Worm (Caenorhabditis elegans) whole organism, late embryonic: ENCODE results near the gene F49C5.3.

Experiments used
- F13H6.1 ChIP-seq: sonication (generic microtip); optimal IDR thresholded peaks from 2 replicates; lab custom pipeline; 2016; ENCODE audit warnings: missing genetic modification characterization, missing compliant biosample characterization
- ama-1 ChIP-seq: fragments of 150-350 bp; optimal IDR thresholded peaks from 2 replicates; lab custom pipeline; 2014
- ceh-48 ChIP-seq: sonication (generic microtip); optimal IDR thresholded peaks from 2 replicates; lab custom pipeline; 2016; ENCODE audit warnings: missing genetic modification characterization, inconsistent platforms, missing compliant biosample characterization
- che-1 ChIP-seq: sonication (generic microtip); optimal IDR thresholded peaks from 2 replicates; lab custom pipeline; 2016; ENCODE audit warnings: mild to moderate bottlenecking, missing genetic modification characterization, missing compliant biosample characterization
- fkh-10 ChIP-seq: fragments of 150-350 bp; optimal IDR thresholded peaks from 2 replicates; lab custom pipeline; 2014; ENCODE audit warnings: missing biosample characterization, missing genetic modification reagents, missing genetic modification characterization
- hlh-8 ChIP-seq: sonication (generic microtip); optimal IDR thresholded peaks from 2 replicates; lab custom pipeline; 2016; ENCODE audit warnings: missing genotype, missing genetic modification characterization, missing compliant biosample characterization
- lin-11 ChIP-seq: fragments of 200-800 bp; sonication (Bioruptor generic); optimal IDR thresholded peaks from 2 replicates; lab custom pipeline; 2018; ENCODE audit warnings: mild to moderate bottlenecking, missing genetic modification characterization, missing compliant biosample characterization
- nhr-11 ChIP-seq: fragments of 150-350 bp; optimal IDR thresholded peaks from 2 replicates; lab custom pipeline; 2014; ENCODE audit warnings: missing biosample characterization, missing genetic modification characterization
- pqm-1 ChIP-seq: sonication (generic microtip); optimal IDR thresholded peaks from 2 replicates; lab custom pipeline; 2016; ENCODE audit warnings: missing genetic modification characterization, missing compliant biosample characterization
- rnt-1 ChIP-seq: sonication (generic microtip); optimal IDR thresholded peaks from 2 replicates; lab custom pipeline; 2016; ENCODE audit warnings: missing genetic modification characterization, missing compliant biosample characterization
- sox-4 ChIP-seq: sonication (generic microtip); optimal IDR thresholded peaks from 2 replicates; lab custom pipeline; 2017; ENCODE audit warnings: mild to moderate bottlenecking, missing genetic modification characterization, inconsistent platforms, missing compliant biosample characterization
- unc-42 ChIP-seq: sonication (generic microtip); optimal IDR thresholded peaks from 2 replicates; lab custom pipeline; 2016; ENCODE audit warnings: missing genotype, missing genetic modification characterization, missing compliant biosample characterization

DNA sequence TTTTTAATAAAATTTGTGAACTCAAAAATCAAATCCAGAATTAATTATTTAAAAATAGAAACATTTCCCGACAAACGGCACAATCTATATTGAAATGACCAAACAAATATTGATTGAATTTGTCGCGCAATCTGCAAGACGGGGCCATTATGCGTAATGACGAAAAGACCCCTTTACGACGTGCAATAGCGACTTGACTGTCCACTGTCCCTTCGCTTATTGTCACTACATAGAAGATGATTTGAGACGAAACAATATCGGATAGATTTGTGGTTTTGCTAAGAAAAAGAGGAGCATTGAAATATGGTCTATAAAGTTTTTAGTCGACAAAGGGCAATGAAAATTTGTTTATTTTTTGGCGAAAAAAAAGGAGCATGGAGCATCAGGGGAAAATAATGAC is 14.6 kb downstream of the F49C5.3 start:
- TF ChIP-seq lin-11 (tag; lab: Kevin White, UChicago) (no peak), F13H6.1 (no peak), nhr-11 (no peak), che-1 (tag; lab: Kevin White, UChicago) (no peak), fkh-10 (GFP tag; lab: Kevin White, UChicago) (no peak), unc-42 (tag; lab: Kevin White, UChicago) (no peak), pqm-1 (tag; lab: Kevin White, UChicago) (no peak), sox-4 (tag; lab: Kevin White, UChicago) (no peak), ama-1 (no peak), hlh-8 (tag; lab: Kevin White, UChicago) (no peak), rnt-1 (tag; lab: Kevin White, UChicago) (no peak), ceh-48 (no peak)
